Fruit fly (Drosophila melanogaster): ENCODE results near the gene CG32986.

CG32986 gene

DNA sequence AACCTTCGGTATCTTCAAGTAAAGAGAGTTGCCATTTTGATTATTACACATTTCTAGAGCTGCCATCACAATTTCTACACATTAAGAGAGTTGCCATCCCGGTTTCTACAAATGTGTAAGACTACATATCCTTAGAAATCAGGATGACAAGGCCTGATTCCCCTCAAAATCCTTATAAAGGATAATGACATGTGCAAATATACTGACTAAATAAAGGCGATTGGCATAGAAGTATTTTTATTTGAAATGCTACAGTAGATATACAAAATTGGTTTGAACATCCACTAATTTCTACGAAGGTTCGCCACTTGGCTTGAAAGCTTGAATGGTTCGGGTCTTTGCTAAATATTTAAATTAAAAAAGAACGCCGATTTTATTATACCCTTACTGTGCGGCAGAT is 26.1 kb downstream of the CG32986 start (continued):
- TF ChIP-seq chinmo (GFP tag; IDR thresholded peaks at IDR 0.05; ENCODE audit: partially characterized antibody) (no peak), CG30403 (GFP tag; optimal IDR thresholded peaks at IDR 0.05) (no peak), pita (GFP tag; optimal IDR thresholded peaks at IDR 0.05) (peak; percentile 92), CG7556 (GFP tag; optimal IDR thresholded peaks at IDR 0.05) (no peak), CG11093 (GFP tag; IDR thresholded peaks at IDR 0.05) (no peak), CG16863 (GFP tag; optimal IDR thresholded peaks at IDR 0.05) (no peak), dmrt99B (tag; optimal IDR thresholded peaks at IDR 0.05) (no peak), pnt (GFP tag; optimal IDR thresholded peaks at IDR 0.05) (no peak), CG11456 (GFP tag; IDR thresholded peaks at IDR 0.05) (no peak), CG10267 (tag; optimal IDR thresholded peaks at IDR 0.05) (peak; percentile 37), E2f2 (GFP tag; IDR thresholded peaks at IDR 0.05) (peak; percentile 78), knrl (GFP tag; IDR thresholded peaks at IDR 0.05; ENCODE audit: partially characterized antibody) (peak; percentile 52; the same call in 1 of the 3 replicates), Hr39 (optimal IDR thresholded peaks at IDR 0.05) (no peak), CG11504 (tag; optimal IDR thresholded peaks at IDR 0.05) (peak; percentile 46), Mrtf (GFP tag; IDR thresholded peaks at IDR 0.05) (no peak), CG14965 (GFP tag; optimal IDR thresholded peaks at IDR 0.05; ENCODE audit: borderline replicate concordance) (no peak), Rx (GFP tag; IDR thresholded peaks at IDR 0.05) (no peak), Trl (optimal IDR thresholded peaks at IDR 0.05) (peak in 1 of 2 experiments; percentile 4), Trl (GFP tag; optimal IDR thresholded peaks at IDR 0.05) (no peak), gro (GFP tag; optimal IDR thresholded peaks at IDR 0.05) (peak; percentile 63), CrebB (tag; optimal IDR thresholded peaks at IDR 0.05) (no peak), CG11695 (GFP tag; IDR thresholded peaks at IDR 0.05) (no peak), ro (GFP tag; IDR thresholded peaks at IDR 0.05) (no peak), zf30C (GFP tag; optimal IDR thresholded peaks at IDR 0.05) (no peak), Xbp1 (GFP tag; optimal IDR thresholded peaks at IDR 0.05) (peak; percentile 22), CG13894 (tag; optimal IDR thresholded peaks at IDR 0.05) (no peak), CG16815 (GFP tag; optimal IDR thresholded peaks at IDR 0.05) (no peak), NC2β (GFP tag; optimal IDR thresholded peaks at IDR 0.05) (no peak), lmd (GFP tag; IDR thresholded peaks at IDR 0.05) (no peak), chif (GFP tag; optimal IDR thresholded peaks at IDR 0.05) (peak in 1 of 2 experiments; percentile 6), CG18476 (GFP tag; optimal IDR thresholded peaks at IDR 0.05) (no peak), sd (tag; optimal IDR thresholded peaks at IDR 0.05) (peak; percentile 40), CG15601 (tag; optimal IDR thresholded peaks at IDR 0.05) (peak; percentile 26), bigmax (GFP tag; optimal IDR thresholded peaks at IDR 0.05) (no peak), sr (GFP tag; IDR thresholded peaks at IDR 0.05) (no peak), CG10321 (GFP tag; IDR thresholded peaks at IDR 0.05) (no peak), Stat92E (GFP tag; optimal IDR thresholded peaks at IDR 0.05) (peak in 1 of 3 experiments; percentile 54), zen (tag; optimal IDR thresholded peaks at IDR 0.05) (peak; percentile 18), CG30431 (GFP tag; optimal IDR thresholded peaks at IDR 0.05) (no peak), CG1024 (GFP tag; IDR thresholded peaks at IDR 0.05) (no peak), Hmx (GFP tag; optimal IDR thresholded peaks at IDR 0.05) (no peak), CG7357 (GFP tag; IDR thresholded peaks at IDR 0.05) (no peak), stwl (tag; optimal IDR thresholded peaks at IDR 0.05) (peak; percentile 43), so (GFP tag; IDR thresholded peaks at IDR 0.05) (no peak), CG9609 (GFP tag; optimal IDR thresholded peaks at IDR 0.05) (no peak), peb (GFP tag; IDR thresholded peaks at IDR 0.05) (no peak), Usf (GFP tag; optimal IDR thresholded peaks at IDR 0.05) (no peak), CG15479 (GFP tag; optimal IDR thresholded peaks at IDR 0.05) (peak; percentile 22), Med (GFP tag) (peak; percentile 51), CG14710 (tag; optimal IDR thresholded peaks at IDR 0.05) (peak; percentile 61), exex (tag; optimal IDR thresholded peaks at IDR 0.05) (no peak), Bdp1 (GFP tag; optimal IDR thresholded peaks at IDR 0.05) (no peak)

Measured in whole organism, embryonic.